Worm (Caenorhabditis elegans): Measurements from ENCODE around the gene ckb-3.

The ckb-3 gene

DNA sequence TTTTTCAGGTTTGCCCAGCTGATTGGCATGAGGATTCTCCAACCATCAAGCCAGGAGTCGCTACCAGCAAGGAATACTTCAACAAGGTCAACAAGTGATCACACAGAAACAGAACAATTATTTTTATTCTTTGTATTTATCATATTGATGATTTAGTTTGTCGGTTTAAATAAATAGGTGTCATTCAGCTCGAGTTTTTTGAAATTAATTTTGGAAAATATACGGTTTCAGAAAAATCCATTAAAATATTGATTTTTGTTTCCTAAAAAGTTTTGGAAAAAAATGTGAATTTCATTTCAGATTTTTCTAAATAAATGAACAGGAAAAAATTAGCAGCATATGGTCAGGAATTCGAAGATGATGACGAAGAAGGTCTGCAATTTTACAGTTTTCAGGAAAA is 37.6 kb downstream of the ckb-3 start, which contains the start of gene gpch-1:
Gene gpch-1, plus strand, starts transcription at position 301 of the 400 bp plus-strand sequence.
- TF ChIP-seq C04F5.9 (tag; optimal IDR thresholded peaks at IDR 0.05) = no peak

DNA sequence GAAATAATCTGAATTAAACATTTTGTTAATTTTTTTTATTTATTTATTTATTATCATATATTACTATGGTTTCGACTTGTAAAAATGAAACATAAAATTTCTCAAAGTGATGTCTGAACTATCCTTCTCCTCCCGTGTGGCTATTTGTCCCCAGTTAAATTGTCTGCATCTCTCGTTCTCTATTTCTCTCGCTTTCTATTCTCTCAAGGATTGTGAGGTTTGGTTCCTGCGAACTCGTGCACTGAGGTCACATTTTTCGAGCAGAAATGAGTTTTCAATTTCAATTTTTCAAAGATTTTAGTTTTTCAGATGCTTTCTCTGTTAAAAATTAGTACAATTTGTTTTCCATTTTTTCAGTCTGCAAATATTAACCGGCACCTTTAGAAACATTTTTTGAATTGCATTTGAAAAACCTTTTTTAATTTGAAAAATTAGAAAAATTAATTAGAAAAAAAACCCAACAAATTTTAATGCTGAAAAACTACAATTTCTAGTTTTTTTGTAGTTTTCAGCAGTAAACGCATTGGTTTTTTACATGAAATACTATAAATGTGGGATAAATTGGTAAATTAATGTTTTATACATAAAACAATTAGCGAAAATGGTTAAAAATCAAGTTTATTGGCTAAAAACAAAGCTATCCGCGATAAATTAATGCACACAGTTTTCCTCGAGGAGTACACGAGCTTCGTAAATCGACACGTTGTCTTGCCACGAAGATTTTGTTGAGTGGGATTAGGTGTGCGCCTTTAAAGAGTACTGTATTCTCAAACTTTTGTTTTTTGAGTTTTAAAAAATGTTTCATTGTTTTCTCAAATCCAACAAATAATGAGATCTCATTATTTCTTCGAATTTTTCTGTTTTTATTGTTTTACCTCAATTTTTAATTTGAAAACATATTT is 41.7 kb downstream of the ckb-3 start:
- TF ChIP-seq fkh-10 (GFP tag; optimal IDR thresholded peaks at IDR 0.05) (no peak), snpc-4 (tag; optimal IDR thresholded peaks at IDR 0.05) (peak; percentile 31), ets-5 (GFP tag; IDR thresholded peaks at IDR 0.05) (no peak), elt-2 (tag; optimal IDR thresholded peaks at IDR 0.05) (peak; percentile 20), elt-3 (tag; optimal IDR thresholded peaks at IDR 0.05) (no peak), lin-13 (GFP tag; optimal IDR thresholded peaks at IDR 0.05) (no peak), unc-30 (tag; optimal IDR thresholded peaks at IDR 0.05) (no peak), aly-2 (tag; optimal IDR thresholded peaks at IDR 0.05) (no peak), lin-15B (tag; optimal IDR thresholded peaks at IDR 0.05) (no peak), nhr-12 (tag; optimal IDR thresholded peaks at IDR 0.05) (no peak), nhr-84 (tag; optimal IDR thresholded peaks at IDR 0.05) (no peak), nhr-28 (tag; optimal IDR thresholded peaks at IDR 0.05) (no peak), hlh-4 (tag; optimal IDR thresholded peaks at IDR 0.05) (no peak), dpl-1 (GFP tag; optimal IDR thresholded peaks at IDR 0.05) (peak; percentile 2 to 41 (median 4)), ceh-88 (GFP tag; IDR thresholded peaks at IDR 0.05) (no peak), nhr-11 (tag; optimal IDR thresholded peaks at IDR 0.05) (no peak), ztf-4 (tag; optimal IDR thresholded peaks at IDR 0.05) (peak; percentile 1), ceh-63 (GFP tag; optimal IDR thresholded peaks at IDR 0.05) (no peak), mdl-1 (tag; optimal IDR thresholded peaks at IDR 0.05) (peak in 1 of 2 experiments; percentile 43), tbx-2 (tag; optimal IDR thresholded peaks at IDR 0.05) (peak; percentile 42), aha-1 (tag; optimal IDR thresholded peaks at IDR 0.05) (no peak), unc-130 (tag; optimal IDR thresholded peaks at IDR 0.05) (peak; percentile 3), sox-4 (tag; optimal IDR thresholded peaks at IDR 0.05) (no peak), unc-86 (tag; optimal IDR thresholded peaks at IDR 0.05) (no peak), alr-1 (tag; optimal IDR thresholded peaks at IDR 0.05; ENCODE audit: borderline replicate concordance) (no peak), fkh-8 (tag; optimal IDR thresholded peaks at IDR 0.05) (no peak), mef-2 (tag; optimal IDR thresholded peaks at IDR 0.05) (no peak), swsn-7 (tag; optimal IDR thresholded peaks at IDR 0.05) (peak; percentile 24), mep-1 (tag; optimal IDR thresholded peaks at IDR 0.05) (no peak), nhr-237 (tag; optimal IDR thresholded peaks at IDR 0.05) (no peak), pqm-1 (tag; optimal IDR thresholded peaks at IDR 0.05) (no peak), nhr-85 (tag) (peak; percentile 80), lin-35 (GFP tag; optimal IDR thresholded peaks at IDR 0.05) (peak; percentile 6 to 41), egl-27 (tag; optimal IDR thresholded peaks at IDR 0.05) (peak in 1 of 2 experiments; percentile 36), sptf-1 (tag; optimal IDR thresholded peaks at IDR 0.05) (no peak), lin-14 (GFP tag; optimal IDR thresholded peaks at IDR 0.05) (peak; percentile 88), Y116A8C.19 (tag; optimal IDR thresholded peaks at IDR 0.05; ENCODE audit: borderline replicate concordance) (no peak), nhr-71 (tag; optimal IDR thresholded peaks at IDR 0.05) (peak; percentile 92), nhr-77 (tag; optimal IDR thresholded peaks at IDR 0.05) (no peak), irx-1 (tag; optimal IDR thresholded peaks at IDR 0.05) (no peak), nhr-90 (tag; optimal IDR thresholded peaks at IDR 0.05; ENCODE audit: poor library complexity) (peak; percentile 39), lin-39 (tag; optimal IDR thresholded peaks at IDR 0.05) (no peak), nhr-20 (tag; optimal IDR thresholded peaks at IDR 0.05) (peak; percentile 83), hpl-2 (GFP tag; optimal IDR thresholded peaks at IDR 0.05) (no peak), skn-1 (tag; optimal IDR thresholded peaks at IDR 0.05) (peak; percentile 10), pax-3 (tag; optimal IDR thresholded peaks at IDR 0.05) (no peak), tlp-1 (tag; optimal IDR thresholded peaks at IDR 0.05) (no peak), zag-1 (tag; optimal IDR thresholded peaks at IDR 0.05) (no peak), nhr-76 (tag; optimal IDR thresholded peaks at IDR 0.05) (no peak)

Measured in whole organism, L1 larva.